Worm (Caenorhabditis elegans) whole organism, L3 larva: ENCODE measurements around the gene dpy-28.
A peak's percentile ranks its signal among the peaks of the same experiment; 100 is the strongest.

Experiments used
- R02D3.7 ChIP-seq: fragments of 150-350 bp; optimal IDR thresholded peaks from 2 replicates; lab custom pipeline; 2014; ENCODE audit warnings: missing biosample characterization, missing genetic modification characterization
- ZK546.5 ChIP-seq: sonication (generic microtip); optimal IDR thresholded peaks from 2 replicates; lab custom pipeline; 2017; ENCODE audit warnings: missing biosample characterization, missing genetic modification characterization
- aly-2 ChIP-seq: fragments of 150-350 bp; optimal IDR thresholded peaks from 2 replicates; lab custom pipeline; 2014; ENCODE audit warnings: missing biosample characterization, missing genetic modification characterization
- ama-1 ChIP-seq: fragments of 150-350 bp; optimal IDR thresholded peaks from 2 replicates; lab custom pipeline; 2018
- ceh-16 ChIP-seq: sonication (generic microtip); optimal IDR thresholded peaks from 2 replicates; lab custom pipeline; 2017; ENCODE audit warnings: missing biosample characterization, missing genetic modification characterization
- ceh-28 ChIP-seq: fragments of 150-350 bp; optimal IDR thresholded peaks from 2 replicates; lab custom pipeline; 2014; ENCODE audit warnings: missing biosample characterization, missing genetic modification reagents, missing genetic modification characterization
- daf-12 ChIP-seq: fragments of 150-350 bp; optimal IDR thresholded peaks from 2 replicates; lab custom pipeline; 2014; ENCODE audit warnings: missing biosample characterization, missing genetic modification reagents, missing genetic modification characterization
- elt-1 ChIP-seq: fragments of 150-350 bp; optimal IDR thresholded peaks from 2 replicates; lab custom pipeline; 2014; ENCODE audit warnings: missing biosample characterization, missing genetic modification characterization
- elt-2 ChIP-seq: sonication (generic microtip); optimal IDR thresholded peaks from 2 replicates; lab custom pipeline; 2016; ENCODE audit warnings: missing genetic modification reagents, mild to moderate bottlenecking, missing genetic modification characterization, missing compliant biosample characterization
- elt-3 ChIP-seq, 3 experiments: fragments of 150-350 bp in 1 of 3; sonication (generic microtip) in 2 of 3; optimal IDR thresholded peaks; 2 replicates in 2 of 3; 4 replicates in 1 of 3; lab custom pipeline; 2014 to 2017; ENCODE audit warnings: missing biosample characterization in 3 of 3, missing genetic modification characterization in 3 of 3
- fkh-10 ChIP-seq: sonication (generic microtip); optimal IDR thresholded peaks from 2 replicates; lab custom pipeline; 2017; ENCODE audit warnings: missing biosample characterization, missing genetic modification reagents, missing genetic modification characterization
- fos-1 ChIP-seq: fragments of 150-350 bp; optimal IDR thresholded peaks from 2 replicates; lab custom pipeline; 2014; ENCODE audit warnings: missing biosample characterization, missing genetic modification characterization
- hmg-11 ChIP-seq: sonication (generic microtip); optimal IDR thresholded peaks from 2 replicates; lab custom pipeline; 2016; ENCODE audit warnings: missing genetic modification characterization, missing compliant biosample characterization
- jun-1 ChIP-seq: fragments of 150-350 bp; optimal IDR thresholded peaks from 2 replicates; lab custom pipeline; 2014; ENCODE audit warnings: missing biosample characterization, missing genetic modification reagents, missing genetic modification characterization
- lin-15B ChIP-seq: fragments of 150-350 bp; optimal IDR thresholded peaks from 2 replicates; lab custom pipeline; 2014; ENCODE audit warnings: missing biosample characterization, missing genetic modification characterization
- lin-39 ChIP-seq: fragments of 150-350 bp; optimal IDR thresholded peaks from 2 replicates; lab custom pipeline; 2018; ENCODE audit warnings: missing biosample characterization, missing genetic modification reagents, missing genetic modification characterization
- lsy-12 ChIP-seq: sonication (generic microtip); optimal IDR thresholded peaks from 2 replicates; lab custom pipeline; 2016; ENCODE audit warnings: mild to moderate bottlenecking, missing genetic modification characterization, missing compliant biosample characterization
- mdl-1 ChIP-seq: fragments of 150-350 bp; optimal IDR thresholded peaks from 2 replicates; lab custom pipeline; 2014; ENCODE audit warnings: missing biosample characterization, missing genetic modification characterization
- mml-1 ChIP-seq: fragments of 150-350 bp; sonication (generic microtip); optimal IDR thresholded peaks from 3 replicates; lab custom pipeline; 2014; ENCODE audit warnings: missing biosample characterization, missing genetic modification characterization
- nfya-1 ChIP-seq: sonication (generic microtip); optimal IDR thresholded peaks from 2 replicates; lab custom pipeline; 2017; ENCODE audit warnings: missing genetic modification characterization, mild to moderate bottlenecking, missing compliant biosample characterization, antibody characterized with exemption, moderate library complexity; ENCODE audit not compliant: insufficient read depth
- nhr-11 ChIP-seq: fragments of 150-350 bp; optimal IDR thresholded peaks from 2 replicates; lab custom pipeline; 2014; ENCODE audit warnings: missing biosample characterization, missing genetic modification characterization
- nhr-12 ChIP-seq: fragments of 150-350 bp; optimal IDR thresholded peaks from 2 replicates; lab custom pipeline; 2014; ENCODE audit warnings: missing biosample characterization, missing genetic modification characterization
- nhr-23 ChIP-seq: fragments of 150-350 bp; optimal IDR thresholded peaks from 2 replicates; lab custom pipeline; 2014; ENCODE audit warnings: missing biosample characterization, missing genetic modification reagents, missing genetic modification characterization
- nhr-237 ChIP-seq: fragments of 150-350 bp; optimal IDR thresholded peaks from 2 replicates; lab custom pipeline; 2014; ENCODE audit warnings: missing biosample characterization, missing genetic modification characterization
- nhr-25 ChIP-seq: sonication (generic microtip); optimal IDR thresholded peaks from 2 replicates; lab custom pipeline; 2017; ENCODE audit warnings: missing biosample characterization, missing genetic modification characterization
- nhr-28 ChIP-seq: fragments of 150-350 bp; optimal IDR thresholded peaks from 2 replicates; lab custom pipeline; 2014; ENCODE audit warnings: missing biosample characterization, missing genetic modification characterization
- nhr-43 ChIP-seq: sonication (generic microtip); optimal IDR thresholded peaks from 2 replicates; lab custom pipeline; 2016; ENCODE audit warnings: mild to moderate bottlenecking, missing genetic modification characterization, missing compliant biosample characterization; ENCODE audit not compliant: poor library complexity, severe bottlenecking
- nhr-67 ChIP-seq: fragments of 150-350 bp; optimal IDR thresholded peaks from 2 replicates; lab custom pipeline; 2014; ENCODE audit warnings: missing biosample characterization, missing genetic modification characterization
- nhr-76 ChIP-seq: fragments of 150-350 bp; sonication (generic microtip); optimal IDR thresholded peaks from 5 replicates; lab custom pipeline; 2014; ENCODE audit warnings: missing biosample characterization, missing genetic modification characterization
- nhr-77 ChIP-seq: fragments of 150-350 bp; optimal IDR thresholded peaks from 2 replicates; lab custom pipeline; 2014; ENCODE audit warnings: missing biosample characterization, missing genetic modification characterization
- pha-4 ChIP-seq: fragments of 150-350 bp; optimal IDR thresholded peaks from 2 replicates; lab custom pipeline; 2014; ENCODE audit warnings: missing biosample characterization, missing genetic modification reagents, missing genetic modification characterization
- pqm-1 ChIP-seq: fragments of 150-350 bp; optimal IDR thresholded peaks from 2 replicates; lab custom pipeline; 2017; ENCODE audit warnings: missing biosample characterization, missing genetic modification characterization, inconsistent platforms
- sea-2 ChIP-seq: fragments of 150-350 bp; sonication (generic microtip); optimal IDR thresholded peaks from 4 replicates; lab custom pipeline; 2014; ENCODE audit warnings: missing biosample characterization, missing genetic modification reagents, missing genetic modification characterization
- skn-1 ChIP-seq: fragments of 150-350 bp; optimal IDR thresholded peaks from 2 replicates; lab custom pipeline; 2014; ENCODE audit warnings: missing biosample characterization, missing genetic modification characterization
- snpc-4 ChIP-seq: fragments of 150-350 bp; optimal IDR thresholded peaks from 2 replicates; lab custom pipeline; 2014; ENCODE audit warnings: missing biosample characterization, missing genetic modification characterization
- tbx-2 ChIP-seq: sonication (generic microtip); optimal IDR thresholded peaks from 2 replicates; lab custom pipeline; 2016; ENCODE audit warnings: mild to moderate bottlenecking, missing genetic modification characterization, missing compliant biosample characterization
- unc-39 ChIP-seq: sonication (generic microtip); optimal IDR thresholded peaks from 4 replicates; lab custom pipeline; 2017; ENCODE audit warnings: missing biosample characterization, missing genetic modification characterization
- unc-62 ChIP-seq: fragments of 150-350 bp; sonication (generic microtip); optimal IDR thresholded peaks from 4 replicates; lab custom pipeline; 2014; ENCODE audit warnings: missing biosample characterization, missing genetic modification reagents, missing genetic modification characterization
- ztf-11 ChIP-seq: fragments of 150-350 bp; optimal IDR thresholded peaks from 2 replicates; lab custom pipeline; 2014; ENCODE audit warnings: missing biosample characterization, missing genetic modification characterization
- ztf-4 ChIP-seq: fragments of 150-350 bp; optimal IDR thresholded peaks from 2 replicates; lab custom pipeline; 2014; ENCODE audit warnings: missing biosample characterization, missing genetic modification characterization

The dpy-28 gene

ce11 chrIII:10763032-10763431 is at the start of gene dpy-28:
TSS of gene dpy-28 (plus strand) at chrIII:10763131.
- TF ChIP-seq elt-2 (tag; lab: Kevin White, UChicago) (peak; percentile 5), ama-1 (peak; percentile 66), lsy-12 (peak; percentile 23), ceh-16 (tag; lab: Kevin White, UChicago) (no peak)

ce11 chrIII:10714541-10714940 is 48.4 kb upstream of the dpy-28 start:
- TF ChIP-seq tbx-2 (tag; lab: Kevin White, UChicago), result no peak
- peak; percentile 33 for TF ChIP-seq ama-1
- TF ChIP-seq lin-15B, result no peak

- TF ChIP-seq ama-1 (peak; percentile 27), aly-2 (tag; lab: Kevin White, UChicago) (no peak), elt-2 (tag; lab: Kevin White, UChicago) (peak; percentile 3)
Measured at ce11 chrIII:10716091-10716490, 46.8 kb upstream of the dpy-28 start, which contains the start of gene W09D10.4. TSS of gene W09D10.4 (minus strand) at chrIII:10716191.

ce11 chrIII:10717479-10717878 is 45.5 kb upstream of the dpy-28 start:
- no peak for TF ChIP-seq unc-62
- TF ChIP-seq unc-39 (tag; lab: Kevin White, UChicago), result peak; percentile 31
- TF ChIP-seq fkh-10 (GFP tag; lab: Kevin White, UChicago), result no peak
- no peak for TF ChIP-seq pha-4 (tag; lab: Kevin White, UChicago)
- TF ChIP-seq nhr-237 (tag; lab: Kevin White, UChicago), result no peak
- no peak for TF ChIP-seq ceh-16 (tag; lab: Kevin White, UChicago)
- no peak for TF ChIP-seq nhr-28 (tag; lab: Kevin White, UChicago)
- TF ChIP-seq lin-39 (tag; lab: Kevin White, UChicago), result no peak
- peak; percentile 41 for TF ChIP-seq tbx-2 (tag; lab: Kevin White, UChicago)
- peak; percentile 87 for TF ChIP-seq nhr-23 (tag; lab: Kevin White, UChicago)
- TF ChIP-seq sea-2 (GFP tag; lab: Kevin White, UChicago), result no peak
- TF ChIP-seq nhr-67 (tag; lab: Kevin White, UChicago), result no peak
- no peak for TF ChIP-seq elt-1
- peak; percentile 63 for TF ChIP-seq pqm-1 (tag; lab: Kevin White, UChicago)
- TF ChIP-seq nhr-25 (tag; lab: Kevin White, UChicago), result peak; percentile 93
- no peak for TF ChIP-seq nhr-12 (tag; lab: Kevin White, UChicago)
- TF ChIP-seq skn-1, result no peak
- no peak for TF ChIP-seq mml-1 (tag; lab: Kevin White, UChicago)
- TF ChIP-seq elt-2 (tag; lab: Kevin White, UChicago), result peak; percentile 63
- no peak for TF ChIP-seq daf-12 (tag; lab: Kevin White, UChicago)
- TF ChIP-seq nhr-77 (tag; lab: Kevin White, UChicago), result no peak
- peak; percentile 96 for TF ChIP-seq ama-1
- peak; percentile 42 for TF ChIP-seq jun-1 (tag; lab: Kevin White, UChicago)
- TF ChIP-seq snpc-4, result no peak
- TF ChIP-seq mdl-1, result peak; percentile 61
- TF ChIP-seq nhr-43, result peak; percentile 96
- peak; percentile 19 for TF ChIP-seq R02D3.7 (tag; lab: Kevin White, UChicago)
- TF ChIP-seq elt-3 (tag; optimal IDR thresholded peaks at IDR 0.05; lab: Kevin White, UChicago), result peak; percentile 41 to 67 (median 55)
- no peak for TF ChIP-seq ZK546.5 (tag; lab: Kevin White, UChicago)
- no peak for TF ChIP-seq hmg-11
- peak; percentile 64 for TF ChIP-seq nfya-1 (tag; lab: Kevin White, UChicago)
- peak; percentile 87 for TF ChIP-seq ztf-4 (tag; lab: Kevin White, UChicago)
- no peak for TF ChIP-seq ztf-11 (tag; lab: Kevin White, UChicago)
- TF ChIP-seq fos-1 (tag; lab: Kevin White, UChicago), result no peak
- peak; percentile 40 for TF ChIP-seq nhr-76 (tag; lab: Kevin White, UChicago)
- peak; percentile 17 for TF ChIP-seq lsy-12
- peak; percentile 46 for TF ChIP-seq ceh-28 (tag; lab: Kevin White, UChicago)
- TF ChIP-seq aly-2 (tag; lab: Kevin White, UChicago), result no peak
- TF ChIP-seq lin-15B, result no peak
- TF ChIP-seq nhr-11 (tag; lab: Kevin White, UChicago), result no peak
